Fruit fly (Drosophila melanogaster) whole organism, larva: ENCODE data around the gene CG10508.

ENCODE experiments used
- noc ChIP-seq: fragments of 200-800 bp; sonication (Bioruptor generic); optimal IDR thresholded peaks from 3 replicates; lab custom pipeline; 2019; ENCODE audit warnings: missing biosample characterization, mild to moderate bottlenecking, missing genetic modification characterization, moderate library complexity

Gene CG10508

dm6 chr3L:21261403-21262164, 51.6 kb downstream of the CG10508 start:
- TF ChIP-seq noc = no peak

dm6 chr3L:21262426-21262825, 52.4 kb downstream of the CG10508 start:
- TF ChIP-seq noc = no peak
